Worm (Caenorhabditis elegans) whole organism, L4/young adult: ENCODE data around the gene F18H3.4.

Experiments
- dao-5 ChIP-seq: sonication (generic microtip); optimal IDR thresholded peaks from 2 replicates; lab custom pipeline; 2016; ENCODE audit warnings: missing genotype, missing genetic modification characterization, moderate library complexity, missing compliant biosample characterization
- him-1 ChIP-seq: sonication (generic microtip); optimal IDR thresholded peaks from 2 replicates; lab custom pipeline; 2016; ENCODE audit warnings: missing genotype, missing genetic modification reagents, missing genetic modification characterization, missing compliant biosample characterization

DNA sequence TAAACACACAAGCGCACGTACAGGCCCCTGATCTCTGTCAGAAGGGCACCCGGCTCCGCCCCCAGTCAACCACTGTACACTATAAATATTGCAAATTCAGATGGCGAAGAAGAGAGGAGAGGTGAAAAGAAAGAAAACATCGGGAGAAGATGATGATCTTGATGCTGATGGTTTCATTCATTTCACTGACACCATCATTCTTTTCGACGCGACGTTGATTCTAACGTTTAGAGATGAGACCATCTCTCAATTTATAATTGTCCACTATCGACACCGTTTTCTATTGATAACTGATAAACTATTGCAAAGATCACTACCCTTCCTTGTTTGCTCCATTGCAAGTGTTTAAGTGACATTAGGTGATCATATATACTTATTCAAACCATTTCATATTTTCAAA, 12.4 kb downstream of the F18H3.4 start:
- TF ChIP-seq dao-5 (tag; lab: Kevin White, UChicago) (no peak), him-1 (tag; lab: Kevin White, UChicago) (no peak)
